Worm (Caenorhabditis elegans) whole organism, mixed stage, embryonic: Measurements from ENCODE around the gene fbxa-56.

Experiments used
- blmp-1 ChIP-seq: fragments of 150-350 bp; optimal IDR thresholded peaks from 2 replicates; lab custom pipeline; 2014; ENCODE audit warnings: missing biosample characterization, missing genetic modification characterization
- ces-1 ChIP-seq: fragments of 150-350 bp; optimal IDR thresholded peaks from 2 replicates; lab custom pipeline; 2014; ENCODE audit warnings: missing biosample characterization, missing genetic modification reagents, missing genetic modification characterization
- elt-3 ChIP-seq: fragments of 150-350 bp; optimal IDR thresholded peaks from 2 replicates; lab custom pipeline; 2014; ENCODE audit warnings: missing biosample characterization, missing genetic modification characterization
- lin-13 ChIP-seq: fragments of 150-350 bp; optimal IDR thresholded peaks from 2 replicates; lab custom pipeline; 2014; ENCODE audit warnings: missing biosample characterization, missing genetic modification characterization
- lsy-2 ChIP-seq: fragments of 150-350 bp; optimal IDR thresholded peaks from 2 replicates; lab custom pipeline; 2014; ENCODE audit warnings: missing biosample characterization, missing genetic modification characterization
- mep-1 ChIP-seq: fragments of 150-350 bp; optimal IDR thresholded peaks from 2 replicates; lab custom pipeline; 2017; ENCODE audit warnings: missing biosample characterization, missing genetic modification reagents, missing genetic modification characterization, inconsistent platforms
- nhr-12 ChIP-seq: fragments of 150-350 bp; optimal IDR thresholded peaks from 2 replicates; lab custom pipeline; 2014; ENCODE audit warnings: missing biosample characterization, missing genetic modification characterization
- nhr-237 ChIP-seq: fragments of 150-350 bp; optimal IDR thresholded peaks from 2 replicates; lab custom pipeline; 2014; ENCODE audit warnings: missing biosample characterization, missing genetic modification characterization
- nhr-28 ChIP-seq: fragments of 150-350 bp; optimal IDR thresholded peaks from 2 replicates; lab custom pipeline; 2014; ENCODE audit warnings: missing biosample characterization, missing genetic modification characterization
- snpc-4 ChIP-seq: fragments of 150-350 bp; optimal IDR thresholded peaks from 2 replicates; lab custom pipeline; 2014; ENCODE audit warnings: missing biosample characterization, missing genetic modification characterization
- unc-39 ChIP-seq: fragments of 150-350 bp; optimal IDR thresholded peaks from 2 replicates; lab custom pipeline; 2014; ENCODE audit warnings: missing biosample characterization, missing genetic modification characterization
- ztf-11 ChIP-seq: fragments of 150-350 bp; optimal IDR thresholded peaks from 2 replicates; lab custom pipeline; 2014; ENCODE audit warnings: missing biosample characterization, missing genetic modification characterization

ce11 chrIII:946250-946725, 8.4 kb upstream of the fbxa-56 start, which contains the start of gene fbxa-60:
- no peak for TF ChIP-seq nhr-28
- TF ChIP-seq ztf-11 (tag; lab: Kevin White, UChicago) = no peak
- no peak for TF ChIP-seq ces-1 (GFP tag; lab: Kevin White, UChicago)
- no peak for TF ChIP-seq unc-39 (tag; lab: Kevin White, UChicago)
- no peak for TF ChIP-seq nhr-12
- no peak for TF ChIP-seq mep-1 (tag; lab: Kevin White, UChicago)
- TF ChIP-seq snpc-4 (tag; lab: Kevin White, UChicago) = no peak
- TF ChIP-seq lsy-2 (tag; lab: Kevin White, UChicago) = no peak
- no peak for TF ChIP-seq blmp-1 (tag; lab: Kevin White, UChicago)
- no peak for TF ChIP-seq lin-13 (tag; lab: Kevin White, UChicago)
- TF ChIP-seq elt-3 = no peak
- no peak for TF ChIP-seq nhr-237 (tag; lab: Kevin White, UChicago)
